Fruit fly (Drosophila melanogaster): ENCODE measurements around the gene CG31827.

CG31827 gene

dm6 chr2L:15751259-15751555 lies 46.2 kb downstream of the CG31827 start:
- TF ChIP-seq Hnf4 (GFP tag; optimal IDR thresholded peaks at IDR 0.05) (no peak), Vsx2 (GFP tag; optimal IDR thresholded peaks at IDR 0.05; ENCODE audit: partially characterized antibody) (no peak), woc (GFP tag; optimal IDR thresholded peaks at IDR 0.05) (peak; percentile 18), Jra (GFP tag; optimal IDR thresholded peaks at IDR 0.05) (no peak), OdsH (GFP tag; optimal IDR thresholded peaks at IDR 0.05) (no peak), sage (GFP tag; optimal IDR thresholded peaks at IDR 0.05) (no peak), fru (GFP tag; optimal IDR thresholded peaks at IDR 0.05) (no peak), CrebA (GFP tag; optimal IDR thresholded peaks at IDR 0.05; ENCODE audit: borderline replicate concordance) (no peak)

- no peak for TF ChIP-seq Vsx2 (GFP tag; optimal IDR thresholded peaks at IDR 0.05; ENCODE audit: partially characterized antibody)
- TF ChIP-seq ey (GFP tag; optimal IDR thresholded peaks at IDR 0.05): no peak
- no peak for TF ChIP-seq sv (GFP tag; optimal IDR thresholded peaks at IDR 0.05)
- no peak for TF ChIP-seq Hr78 (GFP tag; optimal IDR thresholded peaks at IDR 0.05)
- no peak for TF ChIP-seq N (GFP tag; optimal IDR thresholded peaks at IDR 0.05)
- TF ChIP-seq Dfd (GFP tag; optimal IDR thresholded peaks at IDR 0.05): no peak
- TF ChIP-seq dl (GFP tag; optimal IDR thresholded peaks at IDR 0.05; ENCODE audit: insufficient read depth in 1 of 2, partially characterized antibody in 2 of 2): no peak
- no peak for TF ChIP-seq dsf (GFP tag; optimal IDR thresholded peaks at IDR 0.05; ENCODE audit: borderline replicate concordance)
- TF ChIP-seq Hnf4 (GFP tag; optimal IDR thresholded peaks at IDR 0.05): no peak
- TF ChIP-seq Rel (GFP tag; optimal IDR thresholded peaks at IDR 0.05): no peak
- no peak for TF ChIP-seq Rel (tag; optimal IDR thresholded peaks at IDR 0.05)
- no peak for TF ChIP-seq rgr (GFP tag; optimal IDR thresholded peaks at IDR 0.05)
These were observed 47.1 kb downstream of the CG31827 start, which contains the start of gene Mtr4 for dm6 chr2L:15752096-15752495. Gene Mtr4 (plus strand): TSS chr2L:15752263.

Data from whole organism, wandering third instar larva.